Worm (Caenorhabditis elegans) whole organism, young adult: Measurements from ENCODE around the gene EGAP1.5.

Experiments
- B0035.1 ChIP-seq: sonication (generic microtip); optimal IDR thresholded peaks from 2 replicates; lab custom pipeline; 2016; ENCODE audit warnings: missing genetic modification characterization, mild to moderate bottlenecking, missing compliant biosample characterization, missing genotype, missing genetic modification reagents
- D2030.7 ChIP-seq: fragments of 200-800 bp; sonication (Bioruptor generic); IDR thresholded peaks from 2 replicates; pipeline ENCODE4 v1.3.6; 2022; ENCODE audit warnings: missing genetic modification reagents, missing genetic modification characterization, missing compliant biosample characterization
- F55B11.4 ChIP-seq: sonication (generic microtip); optimal IDR thresholded peaks from 2 replicates; lab custom pipeline; 2016; ENCODE audit warnings: missing compliant biosample characterization, missing genetic modification characterization, borderline replicate concordance; ENCODE audit not compliant: insufficient read depth
- Y79H2A.3 ChIP-seq: fragments of 200-800 bp; sonication (Bioruptor generic); conservative IDR thresholded peaks from 2 replicates; pipeline ENCODE4 v1.3.6; 2022; ENCODE audit warnings: missing genetic modification reagents, missing genetic modification characterization, missing compliant biosample characterization
- ama-1 ChIP-seq, 3 experiments: fragments of 150-350 bp in 1 of 3; sonication (generic microtip) in 2 of 3; optimal IDR thresholded peaks; 2 replicates each; lab custom pipeline; 2014 to 2018; ENCODE audit warnings: missing biosample characterization in 2 of 3, missing genetic modification characterization in 2 of 3, missing genetic modification reagents in 2 of 3
- mes-4 ChIP-seq: sonication (generic microtip); optimal IDR thresholded peaks from 2 replicates; lab custom pipeline; 2016; ENCODE audit warnings: missing genotype, missing genetic modification characterization, missing compliant biosample characterization
- nfya-1 ChIP-seq: sonication (generic microtip); optimal IDR thresholded peaks from 2 replicates; lab custom pipeline; 2017; ENCODE audit warnings: antibody characterized with exemption, missing compliant biosample characterization, missing genetic modification characterization, borderline replicate concordance; ENCODE audit not compliant: insufficient read depth
- pbrm-1 ChIP-seq: fragments of 200-800 bp; sonication (Bioruptor generic); IDR thresholded peaks from 2 replicates; pipeline ENCODE4 v1.3.6; 2022; ENCODE audit warnings: missing genetic modification reagents, missing genetic modification characterization, missing compliant biosample characterization
- sdz-38 ChIP-seq: sonication (generic microtip); optimal IDR thresholded peaks from 2 replicates; lab custom pipeline; 2016; ENCODE audit warnings: missing genotype, missing genetic modification characterization, missing compliant biosample characterization

- TF ChIP-seq nfya-1 (tag; lab: Kevin White, UChicago) (no peak), D2030.7 (no peak), mes-4 (tag; lab: Kevin White, UChicago) (no peak), ama-1 (optimal IDR thresholded peaks at IDR 0.05; lab: Kevin White, UChicago) (no peak), ama-1 (GFP tag; optimal IDR thresholded peaks at IDR 0.05; lab: Kevin White, UChicago) (no peak), pbrm-1 (GFP tag; lab: Robert Waterston, UW) (no peak), B0035.1 (tag; lab: Kevin White, UChicago) (no peak), sdz-38 (tag; lab: Kevin White, UChicago) (no peak), F55B11.4 (no peak), Y79H2A.3 (no peak)
Observed at ce11 chrIII:5919799-5920387, 11.6 kb upstream of the EGAP1.5 start, which contains the start of the genes tdo-2 and C28H8.2.
